Fruit fly (Drosophila melanogaster): ENCODE data around the gene CG17637.
A peak's percentile ranks its signal among the peaks of the same experiment; 100 is the strongest.

CG17637 gene

DNA sequence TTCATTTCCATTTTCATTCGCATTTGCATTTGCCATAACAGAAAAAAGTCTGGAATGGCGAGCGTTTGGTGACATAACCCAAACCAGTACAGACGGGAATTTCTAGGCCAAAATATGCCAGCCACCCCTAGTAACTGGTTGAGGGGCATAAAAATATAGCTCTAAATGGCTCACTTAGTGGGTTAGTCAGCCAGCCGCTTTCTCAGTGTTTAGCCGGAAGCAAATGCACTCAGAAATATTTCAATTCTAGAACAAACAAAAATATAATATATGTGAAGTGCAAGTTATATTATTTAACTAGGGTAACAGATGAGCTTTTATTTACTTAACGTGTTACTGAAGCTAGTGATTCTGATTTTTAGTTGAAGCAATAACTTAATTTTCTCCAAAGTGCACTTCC, 32.9 kb downstream of the CG17637 start:
- no peak for TF ChIP-seq CTCF (optimal IDR thresholded peaks at IDR 0.05)
- no peak for TF ChIP-seq CG8478 (optimal IDR thresholded peaks at IDR 0.05)

dm6 chr3L:20537655-20538300, 33.8 kb downstream of the CG17637 start:
- TF ChIP-seq CG8478 (optimal IDR thresholded peaks at IDR 0.05) (no peak), CTCF (optimal IDR thresholded peaks at IDR 0.05) (no peak)

dm6 chr3L:20538458-20538857, 34.5 kb downstream of the CG17637 start:
- no peak for TF ChIP-seq CTCF (optimal IDR thresholded peaks at IDR 0.05)
- TF ChIP-seq CG8478 (optimal IDR thresholded peaks at IDR 0.05) = no peak

DNA sequence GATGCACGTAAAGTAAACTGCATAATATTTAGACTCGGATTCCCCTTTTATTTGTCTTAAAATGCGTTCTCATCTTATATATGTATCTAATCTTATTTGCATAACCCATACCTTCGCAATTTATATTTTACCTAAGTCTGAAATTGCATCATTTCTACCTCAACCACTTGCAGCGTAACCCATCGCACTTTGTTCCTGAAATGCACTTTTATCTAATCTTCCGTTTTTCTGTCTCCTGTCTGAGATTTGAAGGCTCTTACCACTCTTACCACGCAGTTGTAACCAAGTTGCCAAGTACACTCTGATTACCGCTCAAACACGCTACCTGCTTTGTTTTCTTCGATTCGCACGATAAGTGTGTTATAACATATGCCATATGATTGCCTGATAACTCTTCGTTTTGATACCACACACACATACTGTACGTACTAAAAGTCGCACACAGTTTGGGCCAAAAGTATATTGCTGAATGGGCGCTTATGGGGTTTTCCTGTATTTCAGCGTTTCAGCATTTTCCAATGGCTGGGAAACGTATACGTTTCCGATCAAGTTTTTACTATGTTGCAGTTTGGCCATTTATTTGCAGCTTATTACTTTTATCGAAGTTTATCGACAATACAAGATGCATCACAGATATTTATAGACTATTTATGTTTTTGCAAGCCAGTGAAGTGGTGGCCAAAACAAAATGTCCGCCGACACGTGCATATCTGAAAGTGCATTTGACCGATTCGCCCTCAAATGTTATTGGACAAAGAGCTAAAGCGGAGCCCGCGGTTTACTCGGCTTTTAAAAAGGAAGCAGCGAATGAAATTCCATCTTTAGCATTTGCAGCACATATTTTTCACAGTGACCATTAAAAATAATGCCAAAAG, 35.4 kb downstream of the CG17637 start:
- TF ChIP-seq CG8478 (optimal IDR thresholded peaks at IDR 0.05) = no peak
- no peak for TF ChIP-seq CTCF (optimal IDR thresholded peaks at IDR 0.05)

- TF ChIP-seq CG8478 (optimal IDR thresholded peaks at IDR 0.05) (no peak), CTCF (optimal IDR thresholded peaks at IDR 0.05) (no peak)
These were observed 36.4 kb downstream of the CG17637 start, which contains the start of gene Rcd2 for dm6 chr3L:20540182-20540974. Gene Rcd2 (minus strand): TSS chr3L:20540417.

- TF ChIP-seq CG8478 (optimal IDR thresholded peaks at IDR 0.05) (no peak), CTCF (optimal IDR thresholded peaks at IDR 0.05) (peak in 1 of 2 experiments; percentile 62)
These were observed 37.3 kb downstream of the CG17637 start for dm6 chr3L:20540975-20541951.

dm6 chr3L:20548201-20548854, 44.3 kb downstream of the CG17637 start:
- no peak for TF ChIP-seq CG8478 (optimal IDR thresholded peaks at IDR 0.05)
- no peak for TF ChIP-seq CTCF (optimal IDR thresholded peaks at IDR 0.05)

DNA sequence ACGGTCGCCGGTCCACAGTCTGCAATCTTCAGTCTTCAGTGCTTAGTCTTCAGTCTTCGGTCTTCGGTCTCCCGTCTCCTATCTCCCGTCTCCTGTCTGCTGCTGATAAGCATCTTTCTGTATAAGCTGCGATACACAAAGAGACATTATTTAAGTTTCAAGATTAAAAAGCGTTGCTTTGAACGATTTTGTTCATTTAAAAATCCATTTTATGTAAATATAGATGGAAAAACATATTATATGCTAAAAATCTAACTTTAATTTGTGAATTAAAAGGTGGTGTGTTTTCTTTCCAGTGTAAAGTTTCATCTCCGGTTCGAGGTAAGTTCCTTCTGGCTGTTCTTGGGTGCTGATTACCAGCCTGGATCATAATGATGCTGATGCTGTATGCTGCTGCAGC, 45.4 kb downstream of the CG17637 start:
- TF ChIP-seq CG8478 (optimal IDR thresholded peaks at IDR 0.05) (no peak), CTCF (optimal IDR thresholded peaks at IDR 0.05) (no peak)

DNA sequence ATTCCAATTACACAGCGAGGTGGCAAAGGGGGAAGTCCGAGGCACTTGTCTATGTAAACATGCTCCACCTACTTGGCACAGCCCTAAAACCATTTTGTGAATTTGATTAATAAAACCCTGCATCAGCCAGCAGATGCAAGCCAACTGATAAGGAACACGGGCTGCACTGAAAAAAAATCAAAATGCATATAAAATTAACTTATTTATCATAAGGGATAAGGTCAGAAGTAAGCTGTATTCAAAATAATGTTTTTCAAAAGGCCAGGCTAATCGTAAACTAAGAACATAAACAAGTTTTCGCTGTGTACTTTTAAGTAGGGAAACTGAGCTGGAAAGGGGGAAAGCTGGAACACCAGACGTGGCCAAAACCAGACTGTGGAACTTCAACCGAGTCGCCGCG, 47.9 kb downstream of the CG17637 start:
- TF ChIP-seq CTCF (optimal IDR thresholded peaks at IDR 0.05) = no peak
- no peak for TF ChIP-seq CG8478 (optimal IDR thresholded peaks at IDR 0.05)
